Worm (Caenorhabditis elegans) whole organism, midembryonic: ENCODE results near the gene itm-2.
A peak's percentile ranks its signal among the peaks of the same experiment; 100 is the strongest.

ENCODE experiments used
- T22C8.4 ChIP-seq: fragments of 200-800 bp; sonication (Bioruptor generic); IDR thresholded peaks from 2 replicates; pipeline ENCODE4 v1.3.6; 2022; ENCODE audit warnings: missing genetic modification characterization, missing compliant biosample characterization
- flt-1 ChIP-seq: fragments of 200-800 bp; sonication (Bioruptor generic); IDR thresholded peaks from 2 replicates; pipeline ENCODE4 v1.3.6; 2022; ENCODE audit warnings: missing genetic modification characterization, missing compliant biosample characterization
- klf-2 ChIP-seq: fragments of 200-800 bp; sonication (Bioruptor generic); conservative IDR thresholded peaks from 2 replicates; pipeline ENCODE4 v1.3.6; 2022; ENCODE audit warnings: missing genetic modification reagents, missing genetic modification characterization, missing compliant biosample characterization
- tab-1 ChIP-seq: fragments of 200-800 bp; sonication (Bioruptor generic); IDR thresholded peaks from 2 replicates; pipeline ENCODE4 v1.3.6; 2022; ENCODE audit warnings: missing genetic modification characterization, missing compliant biosample characterization

ce11 chrX:5479876-5480580 is 35.1 kb downstream of the itm-2 start:
- TF ChIP-seq T22C8.4 (GFP tag; lab: Robert Waterston, UW) (no peak), tab-1 (GFP tag; lab: Robert Waterston, UW) (0 out of 2 replicates have a peak, but pooled peaks have one; percentile 53), klf-2 (GFP tag; lab: Robert Waterston, UW) (no peak), flt-1 (no peak)
